Worm (Caenorhabditis elegans) whole organism, mixed stage, embryonic: ENCODE measurements around the gene hars-1.

Experiments used
- M03D4.4 ChIP-seq: sonication (generic microtip); optimal IDR thresholded peaks from 2 replicates; lab custom pipeline; 2017; ENCODE audit warnings: mild to moderate bottlenecking, missing genetic modification characterization, missing compliant biosample characterization
- bed-3 ChIP-seq: fragments of 200-800 bp; sonication (Bioruptor generic); optimal IDR thresholded peaks from 3 replicates; lab custom pipeline; 2018; ENCODE audit warnings: mild to moderate bottlenecking, missing genetic modification characterization, moderate library complexity, missing compliant biosample characterization
- blmp-1 ChIP-seq: fragments of 150-350 bp; optimal IDR thresholded peaks from 2 replicates; lab custom pipeline; 2014; ENCODE audit warnings: missing biosample characterization, missing genetic modification characterization
- ceh-39 ChIP-seq: fragments of 150-350 bp; optimal IDR thresholded peaks from 2 replicates; lab custom pipeline; 2014; ENCODE audit warnings: missing biosample characterization, missing genetic modification characterization
- ceh-43 ChIP-seq: fragments of 200-800 bp; sonication (Bioruptor generic); optimal IDR thresholded peaks from 2 replicates; lab custom pipeline; 2018; ENCODE audit warnings: mild to moderate bottlenecking, missing genetic modification characterization, moderate library complexity, missing compliant biosample characterization
- ceh-83 ChIP-seq: fragments of 200-800 bp; sonication (Bioruptor generic); optimal IDR thresholded peaks from 2 replicates; lab custom pipeline; 2018; ENCODE audit warnings: mild to moderate bottlenecking, missing genetic modification characterization, missing compliant biosample characterization
- ces-1 ChIP-seq: fragments of 150-350 bp; optimal IDR thresholded peaks from 2 replicates; lab custom pipeline; 2014; ENCODE audit warnings: missing biosample characterization, missing genetic modification reagents, missing genetic modification characterization
- cnd-1 ChIP-seq: fragments of 200-800 bp; sonication (Bioruptor generic); optimal IDR thresholded peaks from 2 replicates; lab custom pipeline; 2018; ENCODE audit warnings: mild to moderate bottlenecking, missing genetic modification characterization, missing compliant biosample characterization
- drap-1 ChIP-seq: fragments of 200-800 bp; sonication (Bioruptor generic); optimal IDR thresholded peaks from 3 replicates; lab custom pipeline; 2018; ENCODE audit warnings: mild to moderate bottlenecking, missing genetic modification characterization, missing compliant biosample characterization
- elt-1 ChIP-seq: sonication (generic microtip); optimal IDR thresholded peaks from 2 replicates; lab custom pipeline; 2017; ENCODE audit warnings: missing genetic modification characterization, mild to moderate bottlenecking, missing compliant biosample characterization, antibody characterized with exemption, moderate library complexity, borderline replicate concordance; ENCODE audit not compliant: insufficient read depth
- elt-3 ChIP-seq: fragments of 150-350 bp; optimal IDR thresholded peaks from 2 replicates; lab custom pipeline; 2014; ENCODE audit warnings: missing biosample characterization, missing genetic modification characterization
- flh-1 ChIP-seq: fragments of 200-800 bp; sonication (Bioruptor generic); optimal IDR thresholded peaks from 2 replicates; lab custom pipeline; 2018; ENCODE audit warnings: mild to moderate bottlenecking, missing genetic modification characterization, moderate library complexity, missing compliant biosample characterization
- ham-2 ChIP-seq: fragments of 200-800 bp; sonication (Bioruptor generic); optimal IDR thresholded peaks from 2 replicates; lab custom pipeline; 2018; ENCODE audit warnings: mild to moderate bottlenecking, missing genetic modification characterization, missing compliant biosample characterization
- hlh-1 ChIP-seq: fragments of 150-350 bp; optimal IDR thresholded peaks from 2 replicates; lab custom pipeline; 2014; ENCODE audit warnings: missing biosample characterization, missing genetic modification reagents, missing genetic modification characterization
- lin-13 ChIP-seq: fragments of 150-350 bp; optimal IDR thresholded peaks from 2 replicates; lab custom pipeline; 2014; ENCODE audit warnings: missing biosample characterization, missing genetic modification characterization
- lin-32 ChIP-seq: fragments of 200-800 bp; sonication (Bioruptor generic); optimal IDR thresholded peaks from 2 replicates; lab custom pipeline; 2018; ENCODE audit warnings: mild to moderate bottlenecking, missing genetic modification characterization, missing compliant biosample characterization
- lsy-2 ChIP-seq: fragments of 150-350 bp; optimal IDR thresholded peaks from 2 replicates; lab custom pipeline; 2014; ENCODE audit warnings: missing biosample characterization, missing genetic modification characterization
- mab-5 ChIP-seq: fragments of 150-350 bp; optimal IDR thresholded peaks from 2 replicates; lab custom pipeline; 2014; ENCODE audit warnings: missing biosample characterization, missing genetic modification characterization
- mep-1 ChIP-seq: fragments of 150-350 bp; optimal IDR thresholded peaks from 2 replicates; lab custom pipeline; 2017; ENCODE audit warnings: missing biosample characterization, missing genetic modification reagents, missing genetic modification characterization, inconsistent platforms
- mls-2 ChIP-seq: sonication (generic microtip); optimal IDR thresholded peaks from 2 replicates; lab custom pipeline; 2016; ENCODE audit warnings: mild to moderate bottlenecking, missing genetic modification characterization, moderate library complexity, missing compliant biosample characterization
- nhr-12 ChIP-seq: fragments of 150-350 bp; optimal IDR thresholded peaks from 2 replicates; lab custom pipeline; 2014; ENCODE audit warnings: missing biosample characterization, missing genetic modification characterization
- nhr-2 ChIP-seq: fragments of 150-350 bp; optimal IDR thresholded peaks from 2 replicates; lab custom pipeline; 2014; ENCODE audit warnings: missing biosample characterization, missing genetic modification characterization
- nhr-237 ChIP-seq: fragments of 150-350 bp; optimal IDR thresholded peaks from 2 replicates; lab custom pipeline; 2014; ENCODE audit warnings: missing biosample characterization, missing genetic modification characterization
- nhr-28 ChIP-seq: fragments of 150-350 bp; optimal IDR thresholded peaks from 2 replicates; lab custom pipeline; 2014; ENCODE audit warnings: missing biosample characterization, missing genetic modification characterization
- nhr-76 ChIP-seq: sonication (generic microtip); optimal IDR thresholded peaks from 2 replicates; lab custom pipeline; 2017; ENCODE audit warnings: missing biosample characterization, missing genetic modification characterization
- pha-4 ChIP-seq: fragments of 150-350 bp; optimal IDR thresholded peaks from 2 replicates; lab custom pipeline; 2018; ENCODE audit warnings: missing biosample characterization, missing genetic modification reagents, missing genetic modification characterization
- sem-2 ChIP-seq: fragments of 200-800 bp; sonication (Bioruptor generic); optimal IDR thresholded peaks from 2 replicates; lab custom pipeline; 2018; ENCODE audit warnings: mild to moderate bottlenecking, missing genetic modification characterization, missing compliant biosample characterization
- snpc-4 ChIP-seq: fragments of 150-350 bp; optimal IDR thresholded peaks from 2 replicates; lab custom pipeline; 2014; ENCODE audit warnings: missing biosample characterization, missing genetic modification characterization
- sptf-1 ChIP-seq: sonication (generic microtip); optimal IDR thresholded peaks from 2 replicates; lab custom pipeline; 2017; ENCODE audit warnings: mild to moderate bottlenecking, missing genetic modification characterization, moderate library complexity, missing compliant biosample characterization
- tbx-8 ChIP-seq: fragments of 200-800 bp; sonication (Bioruptor generic); optimal IDR thresholded peaks from 2 replicates; lab custom pipeline; 2018; ENCODE audit warnings: mild to moderate bottlenecking, missing genetic modification characterization, moderate library complexity, missing compliant biosample characterization
- unc-120 ChIP-seq: sonication (generic microtip); optimal IDR thresholded peaks from 2 replicates; lab custom pipeline; 2017; ENCODE audit warnings: missing genetic modification characterization, missing compliant biosample characterization; ENCODE audit not compliant: poor library complexity, severe bottlenecking
- unc-39 ChIP-seq: fragments of 150-350 bp; optimal IDR thresholded peaks from 2 replicates; lab custom pipeline; 2014; ENCODE audit warnings: missing biosample characterization, missing genetic modification characterization
- unc-62 ChIP-seq: fragments of 150-350 bp; optimal IDR thresholded peaks from 2 replicates; lab custom pipeline; 2014; ENCODE audit warnings: missing biosample characterization, missing genetic modification reagents, missing genetic modification characterization
- zip-8 ChIP-seq: fragments of 150-350 bp; optimal IDR thresholded peaks from 2 replicates; lab custom pipeline; 2014; ENCODE audit warnings: missing biosample characterization, missing genetic modification characterization
- ztf-11 ChIP-seq: fragments of 150-350 bp; optimal IDR thresholded peaks from 2 replicates; lab custom pipeline; 2014; ENCODE audit warnings: missing biosample characterization, missing genetic modification characterization

The hars-1 gene

ce11 chrIV:10817030-10817429 lies 41.7 kb upstream of the hars-1 start (continued):
- TF ChIP-seq sem-2 (GFP tag; lab: Kevin White, UChicago), result no peak
- peak; percentile 32 for TF ChIP-seq hlh-1 (tag; lab: Kevin White, UChicago)
- TF ChIP-seq mep-1 (tag; lab: Kevin White, UChicago), result peak; percentile 52

DNA sequence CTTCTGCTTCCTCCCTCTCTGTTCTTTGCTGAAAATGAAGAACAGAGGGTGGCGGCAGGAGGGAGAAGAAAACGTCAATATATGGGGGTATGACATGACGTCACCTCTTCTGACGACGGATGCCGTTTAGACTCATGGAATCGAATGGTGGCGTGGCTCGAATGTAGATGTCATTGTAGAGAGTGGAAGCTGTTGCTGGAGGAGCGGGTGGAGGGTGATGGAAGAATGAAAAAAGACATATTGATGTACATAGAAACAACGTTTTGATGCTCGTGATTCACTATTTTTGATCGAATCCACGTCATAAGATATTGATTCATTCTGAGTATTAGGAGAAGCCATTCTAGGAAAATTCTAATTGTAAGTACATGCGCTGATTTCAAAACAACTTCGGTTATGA lies 39.7 kb upstream of the hars-1 start:
- TF ChIP-seq hlh-1 (tag; lab: Kevin White, UChicago), result no peak
- TF ChIP-seq nhr-237 (tag; lab: Kevin White, UChicago), result no peak
- no peak for TF ChIP-seq M03D4.4 (tag; lab: Kevin White, UChicago)
- TF ChIP-seq mab-5 (tag; lab: Kevin White, UChicago), result no peak
- TF ChIP-seq sem-2 (GFP tag; lab: Kevin White, UChicago), result no peak
- no peak for TF ChIP-seq mls-2 (tag; lab: Kevin White, UChicago)
- no peak for TF ChIP-seq ham-2 (GFP tag; lab: Kevin White, UChicago)
- no peak for TF ChIP-seq drap-1

DNA sequence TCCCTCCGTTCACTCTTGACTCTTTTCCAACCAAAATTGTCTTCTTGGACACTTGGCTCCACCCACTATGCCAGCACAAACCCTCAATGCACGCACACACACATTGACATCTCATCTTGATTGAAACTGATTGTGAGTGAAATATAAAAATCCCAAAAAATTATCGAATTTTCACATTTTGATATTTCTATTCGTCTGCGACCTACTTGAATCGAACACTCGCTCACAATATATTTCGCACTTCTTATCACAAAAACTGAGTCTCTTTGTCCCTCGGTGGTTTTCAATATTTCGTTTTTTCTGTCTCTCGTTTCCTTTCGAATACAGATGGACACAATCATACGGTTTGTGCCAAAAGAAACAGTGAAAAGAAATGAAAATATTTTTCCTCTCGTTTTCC lies 38.6 kb upstream of the hars-1 start:
- TF ChIP-seq hlh-1 (tag; lab: Kevin White, UChicago) (no peak), mls-2 (tag; lab: Kevin White, UChicago) (no peak), ham-2 (GFP tag; lab: Kevin White, UChicago) (no peak), nhr-76 (tag; lab: Kevin White, UChicago) (no peak)

ce11 chrIV:10820837-10821671 lies 37.7 kb upstream of the hars-1 start:
- TF ChIP-seq nhr-12 (tag; lab: Kevin White, UChicago) (no peak), cnd-1 (tag; lab: Kevin White, UChicago) (no peak), snpc-4 (tag; lab: Kevin White, UChicago) (no peak)

ce11 chrIV:10821672-10822304 lies 37.0 kb upstream of the hars-1 start:
- TF ChIP-seq sem-2 (GFP tag; lab: Kevin White, UChicago) (no peak), tbx-8 (GFP tag; lab: Kevin White, UChicago) (peak; percentile 3), ztf-11 (peak; percentile 84), pha-4 (tag; lab: Kevin White, UChicago) (peak; percentile 90), cnd-1 (tag; lab: Kevin White, UChicago) (peak; percentile 42), ham-2 (GFP tag; lab: Kevin White, UChicago) (peak; percentile 92), nhr-76 (tag; lab: Kevin White, UChicago) (no peak), lsy-2 (tag; lab: Kevin White, UChicago) (peak; percentile 71), zip-8 (tag; lab: Kevin White, UChicago) (no peak), elt-3 (peak; percentile 7), M03D4.4 (tag; lab: Kevin White, UChicago) (peak; percentile 72), bed-3 (GFP tag; lab: Kevin White, UChicago) (no peak), unc-120 (tag; lab: Kevin White, UChicago) (peak; percentile 90), hlh-1 (tag; lab: Kevin White, UChicago) (peak; percentile 63), elt-1 (tag; lab: Kevin White, UChicago) (peak; percentile 61), ceh-83 (GFP tag; lab: Kevin White, UChicago) (peak; percentile 57), snpc-4 (tag; lab: Kevin White, UChicago) (no peak), sptf-1 (peak; percentile 77), unc-39 (tag; lab: Kevin White, UChicago) (peak; percentile 73), ces-1 (GFP tag; lab: Kevin White, UChicago) (peak; percentile 76), nhr-28 (no peak), blmp-1 (tag; lab: Kevin White, UChicago) (peak; percentile 77), lin-32 (GFP tag; lab: Kevin White, UChicago) (no peak), mls-2 (tag; lab: Kevin White, UChicago) (peak; percentile 61), nhr-2 (tag; lab: Kevin White, UChicago) (peak; percentile 63), nhr-237 (tag; lab: Kevin White, UChicago) (peak; percentile 80), drap-1 (peak; percentile 48), ceh-43 (GFP tag; lab: Kevin White, UChicago) (no peak), unc-62 (peak; percentile 88), nhr-12 (tag; lab: Kevin White, UChicago) (no peak), ceh-39 (tag; lab: Kevin White, UChicago) (no peak), lin-13 (tag; lab: Kevin White, UChicago) (no peak), flh-1 (GFP tag; lab: Kevin White, UChicago) (no peak), mab-5 (tag; lab: Kevin White, UChicago) (no peak), mep-1 (tag; lab: Kevin White, UChicago) (peak; percentile 81)
